Fruit fly (Drosophila melanogaster): Measurements from ENCODE around the gene CG15525.

- TF ChIP-seq CG12391 (tag; optimal IDR thresholded peaks at IDR 0.05) (no peak), H15 (GFP tag; IDR thresholded peaks at IDR 0.05) (no peak), ase (GFP tag; IDR thresholded peaks at IDR 0.05) (no peak), CG6254 (GFP tag; optimal IDR thresholded peaks at IDR 0.05) (no peak), tup (GFP tag; optimal IDR thresholded peaks at IDR 0.05) (no peak), CG16779 (GFP tag; IDR thresholded peaks at IDR 0.05) (no peak), Bdp1 (GFP tag; optimal IDR thresholded peaks at IDR 0.05) (no peak), CG32532 (GFP tag; IDR thresholded peaks at IDR 0.05) (no peak), CG30020 (tag; optimal IDR thresholded peaks at IDR 0.05) (no peak), lmd (GFP tag; IDR thresholded peaks at IDR 0.05) (no peak)
Observed at dm6 chr3R:30023445-30023844, 26.0 kb upstream of the CG15525 start.
